Worm (Caenorhabditis elegans) whole organism, dauer: ENCODE measurements around the gene cla-1.

Experiments used
- unc-62 ChIP-seq: sonication (generic microtip); optimal IDR thresholded peaks from 2 replicates; lab custom pipeline; 2017; ENCODE audit warnings: missing biosample characterization, missing genetic modification reagents, missing genetic modification characterization

cla-1 gene

DNA sequence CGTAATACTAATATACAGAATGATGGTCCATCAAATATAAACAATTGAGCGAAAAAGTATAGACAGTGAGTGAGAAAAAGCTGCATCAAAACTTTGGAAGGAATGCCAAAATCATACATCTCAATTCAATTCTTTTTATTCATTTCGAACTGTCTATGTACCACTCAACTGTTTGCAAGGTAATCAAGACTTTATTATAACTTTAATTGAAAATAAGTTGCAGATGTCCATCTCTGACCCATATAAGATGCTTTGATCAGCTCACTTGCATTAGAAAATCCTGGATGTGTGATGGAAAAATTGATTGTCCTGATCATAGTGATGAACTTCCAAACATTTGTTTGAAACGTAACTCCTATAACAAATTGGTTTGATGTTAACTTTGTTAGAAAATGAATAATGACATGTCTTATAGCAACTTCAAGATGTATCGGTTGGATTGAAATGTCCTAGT, 21.1 kb upstream of the cla-1 start, which contains the start of gene F32E10.8:
TSS of gene F32E10.8 (plus strand) at position 51 of the 454 bp plus-strand sequence.
- TF ChIP-seq unc-62 (GFP tag; lab: Kevin White, UChicago) = no peak

- no peak for TF ChIP-seq unc-62 (GFP tag; lab: Kevin White, UChicago)
Observed at ce11 chrIV:7568593-7568992, 20.1 kb upstream of the cla-1 start, which contains the start of gene clec-180. Gene clec-180, plus strand, starts transcription at chrIV:7568893.

DNA sequence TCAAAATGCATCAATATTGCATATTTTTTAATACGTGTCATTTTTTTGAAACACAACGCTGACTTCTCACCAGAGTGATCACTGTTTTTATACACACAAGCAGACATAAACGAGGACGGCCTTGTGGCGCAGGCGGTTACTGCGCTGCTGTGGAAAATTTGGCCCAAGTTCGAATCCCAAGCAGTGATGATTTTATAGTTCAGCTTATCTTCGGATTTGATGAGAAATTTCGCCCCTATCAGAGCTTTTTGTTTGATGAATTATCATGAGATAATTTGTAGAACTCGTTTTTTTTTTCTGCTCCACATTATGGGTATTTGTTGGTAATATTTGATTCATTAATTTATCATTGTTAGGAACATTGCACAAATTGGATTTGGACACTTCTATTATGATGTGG, 14.8 kb upstream of the cla-1 start:
- no peak for TF ChIP-seq unc-62 (GFP tag; lab: Kevin White, UChicago)

DNA sequence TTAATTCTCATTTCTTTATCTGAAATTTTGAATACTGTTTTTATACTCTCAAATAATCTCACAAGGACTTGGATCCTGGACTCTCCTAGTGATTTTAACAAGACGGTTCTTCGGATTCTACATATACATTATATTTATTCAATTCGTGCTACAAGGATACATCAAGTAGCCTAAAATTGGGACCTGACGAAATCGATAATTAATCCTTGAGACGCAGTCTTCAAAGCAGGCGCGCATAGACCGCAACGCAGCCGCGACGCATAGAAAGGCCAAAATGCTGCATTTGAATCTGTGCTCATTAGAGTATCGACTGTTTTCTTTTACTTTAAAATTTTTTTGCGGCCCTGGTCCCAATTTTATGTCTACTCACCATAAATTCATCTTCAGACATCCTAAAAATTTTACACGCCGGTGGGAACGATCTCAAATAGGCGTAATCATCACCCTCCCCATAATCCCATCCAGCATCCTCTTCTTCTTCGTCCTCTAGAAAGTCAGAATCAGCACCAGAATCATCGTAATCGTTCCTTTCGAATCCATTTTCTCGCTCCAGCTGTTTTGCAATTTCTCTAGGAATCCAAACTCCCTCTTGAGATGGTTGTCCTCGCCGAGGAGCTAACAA, 13.5 kb upstream of the cla-1 start, which contains the start of gene cec-4:
TSS of gene cec-4 (plus strand) at position 572 of the 622 bp plus-strand sequence.
- TF ChIP-seq unc-62 (GFP tag; lab: Kevin White, UChicago) = no peak

- no peak for TF ChIP-seq unc-62 (GFP tag; lab: Kevin White, UChicago)
Observed at ce11 chrIV:7578281-7578680, 10.4 kb upstream of the cla-1 start, which contains the start of gene F32E10.5. Gene F32E10.5, minus strand, starts transcription at chrIV:7578381.

- TF ChIP-seq unc-62 (GFP tag; lab: Kevin White, UChicago) = no peak
Observed at ce11 chrIV:7580062-7580614, 8.6 kb upstream of the cla-1 start, which contains the start of the genes cec-5 and nol-10. Gene cec-5, minus strand, starts transcription at chrIV:7580112. Gene nol-10, plus strand, starts transcription at chrIV:7580597.

DNA sequence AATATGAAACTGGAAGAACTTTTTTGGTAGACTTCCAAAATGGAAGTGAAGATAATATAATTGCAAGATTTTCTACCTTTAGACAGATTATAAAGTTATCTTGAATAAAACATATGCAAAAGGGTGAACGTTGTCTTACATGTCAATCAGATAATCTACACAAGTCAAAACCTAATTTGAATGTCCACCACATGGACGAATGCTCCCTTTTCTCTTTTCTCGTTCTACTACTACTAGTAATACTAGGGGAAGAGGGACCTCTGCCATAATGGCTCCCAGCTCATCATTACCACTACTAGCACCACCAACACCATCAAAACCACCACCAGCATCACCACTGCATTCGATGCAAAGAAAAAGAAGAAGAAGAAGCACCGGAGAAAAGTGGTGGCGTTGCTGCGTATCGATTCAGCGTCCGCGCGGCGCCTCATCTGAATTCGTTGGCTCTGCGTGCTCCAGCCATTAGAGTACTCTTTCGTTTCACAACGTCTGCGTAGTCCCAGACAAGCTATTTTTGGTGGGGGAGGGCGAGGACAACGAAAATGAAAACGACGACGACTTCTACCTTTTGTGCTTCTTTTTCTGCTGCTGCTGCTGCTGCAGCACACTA, 3.4 kb upstream of the cla-1 start:
- no peak for TF ChIP-seq unc-62 (GFP tag; lab: Kevin White, UChicago)

DNA sequence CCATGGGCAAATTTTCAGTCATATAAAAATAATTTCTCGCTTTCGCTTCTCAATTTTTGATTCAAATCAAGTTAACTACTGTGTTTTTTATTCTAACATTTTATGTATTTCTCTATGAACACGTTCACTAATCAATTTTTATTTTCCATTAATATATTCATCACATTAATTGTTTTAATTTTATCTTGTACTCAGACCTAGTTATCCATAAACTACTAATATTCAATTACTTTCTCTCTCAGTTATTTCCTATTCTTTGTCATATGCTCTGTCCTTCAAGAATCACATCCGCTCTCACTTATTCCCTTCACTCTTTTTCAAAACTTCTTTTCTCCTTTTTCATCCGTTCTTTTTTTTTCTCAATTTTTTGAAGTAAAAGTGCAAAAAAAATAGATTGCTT, 1.8 kb upstream of the cla-1 start:
- TF ChIP-seq unc-62 (GFP tag; lab: Kevin White, UChicago) = no peak

- TF ChIP-seq unc-62 (GFP tag; lab: Kevin White, UChicago) = no peak
Observed at ce11 chrIV:7605413-7605812, 16.7 kb downstream of the cla-1 start.

DNA sequence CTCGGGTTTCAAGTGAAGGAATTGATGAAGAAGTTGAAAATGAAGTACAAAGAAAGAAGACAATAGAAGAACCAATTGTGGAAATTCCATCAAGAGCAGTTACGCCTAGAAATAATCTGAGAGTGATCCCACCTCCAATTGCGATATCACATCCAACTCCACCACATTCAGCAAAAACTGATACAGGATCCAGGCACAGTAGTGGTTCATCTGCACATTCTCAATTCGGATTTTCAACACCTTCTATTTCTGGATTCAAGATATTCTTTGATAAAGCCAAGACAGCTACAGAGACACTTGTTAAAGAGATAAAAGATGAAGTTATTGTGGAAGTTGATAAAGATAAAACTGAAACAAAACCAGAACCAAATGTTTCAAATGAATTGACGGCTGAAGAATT, 19.4 kb downstream of the cla-1 start:
- TF ChIP-seq unc-62 (GFP tag; lab: Kevin White, UChicago) = no peak

DNA sequence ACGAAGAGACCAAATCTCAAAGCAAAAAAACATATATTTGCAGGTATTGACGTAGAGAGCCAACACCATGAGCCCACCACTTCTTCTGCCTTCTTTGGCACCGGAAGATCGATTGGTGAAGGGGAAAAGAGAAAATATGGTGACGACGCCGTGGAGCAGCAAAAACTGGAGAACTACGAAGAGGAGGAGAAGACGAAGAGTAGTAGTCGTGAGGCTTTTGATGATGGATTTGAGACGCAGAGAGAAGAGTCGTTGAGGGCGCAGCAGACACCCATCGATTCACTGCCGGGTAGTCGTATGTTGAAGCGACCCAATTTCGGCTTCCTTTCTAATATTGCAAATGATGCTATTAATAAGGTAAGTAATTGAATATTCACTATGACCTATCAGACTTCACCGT, 22.7 kb downstream of the cla-1 start:
- no peak for TF ChIP-seq unc-62 (GFP tag; lab: Kevin White, UChicago)

ce11 chrIV:7612523-7612922, 23.8 kb downstream of the cla-1 start:
- TF ChIP-seq unc-62 (GFP tag; lab: Kevin White, UChicago) = no peak

DNA sequence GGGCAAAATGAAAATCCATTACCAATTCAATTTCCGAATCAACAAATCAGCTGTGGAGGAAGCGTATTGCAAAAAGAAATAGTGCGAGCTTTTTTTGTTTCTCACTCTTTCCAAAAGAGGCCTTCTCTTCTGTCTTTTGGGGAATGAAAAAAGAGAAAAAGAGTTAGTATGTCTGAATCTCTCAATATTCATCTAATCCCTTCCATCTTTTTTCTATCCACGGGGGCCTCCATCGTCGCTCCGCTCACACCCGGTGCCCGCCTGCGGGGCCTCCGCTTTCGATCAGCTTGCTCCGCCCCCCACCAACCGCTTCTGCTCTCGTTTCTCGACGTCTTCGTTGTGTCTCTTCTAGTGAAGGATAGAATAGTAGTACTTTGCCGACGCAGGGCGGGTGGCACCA, 30.5 kb downstream of the cla-1 start:
- no peak for TF ChIP-seq unc-62 (GFP tag; lab: Kevin White, UChicago)

DNA sequence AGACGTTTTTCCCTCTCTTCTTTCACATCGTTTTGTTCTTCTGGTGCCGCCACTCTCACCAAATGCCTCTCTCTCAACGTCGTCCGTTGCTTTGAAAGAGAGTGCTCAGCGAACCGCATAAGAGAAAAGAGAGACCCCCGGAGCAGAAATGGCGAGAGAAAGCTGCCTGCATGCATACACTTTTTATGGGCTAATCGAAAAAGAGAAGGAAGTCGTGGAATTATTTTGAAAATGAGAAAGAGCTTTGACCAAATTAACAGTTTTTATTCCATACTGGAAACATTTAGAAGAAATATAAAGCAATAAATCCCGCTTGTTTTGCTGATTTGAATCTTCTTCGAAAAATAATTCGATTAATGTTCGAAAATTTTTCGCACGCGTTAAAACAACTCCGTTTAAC, 31.7 kb downstream of the cla-1 start:
- TF ChIP-seq unc-62 (GFP tag; lab: Kevin White, UChicago) = no peak

- TF ChIP-seq unc-62 (GFP tag; lab: Kevin White, UChicago) = no peak
Observed at ce11 chrIV:7623078-7623477, 34.3 kb downstream of the cla-1 start.

DNA sequence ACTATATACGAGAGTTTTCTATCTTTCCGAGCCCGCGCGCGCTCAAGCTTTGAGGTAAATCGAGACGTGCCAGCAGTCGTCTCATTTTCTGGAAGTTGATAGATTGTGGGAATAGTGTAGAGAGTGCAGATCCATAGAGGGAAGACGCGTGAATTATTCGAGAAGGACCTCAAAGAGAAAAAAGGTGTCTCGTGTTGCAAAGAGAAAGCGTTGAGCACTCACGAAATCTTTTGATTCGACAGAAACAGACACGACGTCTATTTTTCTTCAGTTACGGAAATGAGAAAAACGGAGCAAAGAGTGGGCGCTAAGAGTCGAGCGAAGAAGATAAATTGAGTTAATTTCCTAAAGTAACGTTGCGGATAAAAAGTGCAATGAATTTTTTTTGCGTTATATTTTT, 35.1 kb downstream of the cla-1 start:
- no peak for TF ChIP-seq unc-62 (GFP tag; lab: Kevin White, UChicago)
